Worm (Caenorhabditis elegans) whole organism, L2 larva: ENCODE measurements around the gene urm-1.

Source experiments
- lsy-2 ChIP-seq, 2 experiments: fragments of 150-350 bp in 1 of 2; sonication (generic microtip) in 1 of 2; optimal IDR thresholded peaks; 2 replicates each; lab custom pipeline; 2014 to 2017; ENCODE audit warnings: missing biosample characterization in 2 of 2, missing genetic modification characterization in 2 of 2
- mdl-1 ChIP-seq, 2 experiments: fragments of 150-350 bp in 1 of 2; sonication (generic microtip) in 1 of 2; optimal IDR thresholded peaks; 2 replicates each; lab custom pipeline; 2017; ENCODE audit warnings: missing biosample characterization in 2 of 2, missing genetic modification characterization in 2 of 2

DNA sequence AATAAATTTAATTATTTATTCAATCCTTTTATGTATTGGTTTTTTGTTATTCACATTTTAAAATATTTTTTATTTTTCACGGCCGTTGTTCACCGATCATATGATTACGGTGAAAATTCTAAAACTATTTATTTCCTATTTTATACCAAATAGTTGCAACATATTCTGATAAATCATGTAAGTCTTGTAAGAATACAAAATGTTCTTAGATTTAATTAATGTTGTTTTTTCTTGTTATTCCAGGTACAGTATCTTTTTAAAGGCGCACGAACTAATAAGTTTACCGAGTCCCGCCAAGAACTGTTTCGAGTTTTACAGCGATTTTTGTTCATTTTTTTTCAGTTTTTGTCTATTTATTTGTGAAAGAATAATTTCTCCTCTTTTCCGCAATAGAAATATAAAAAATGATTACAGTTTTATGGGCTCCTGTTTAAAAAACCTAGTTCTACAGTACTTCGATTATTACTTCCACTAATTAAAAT lies 35.7 kb upstream of the urm-1 start, which contains the start of gene D2045.5:
- TF ChIP-seq mdl-1 (tag; optimal IDR thresholded peaks at IDR 0.05; lab: Kevin White, UChicago) (no peak), lsy-2 (tag; optimal IDR thresholded peaks at IDR 0.05; lab: Kevin White, UChicago) (no peak)
